Worm (Caenorhabditis elegans) whole organism, L1 larva: Measurements from ENCODE around the gene lea-1.
A peak's percentile ranks its signal among the peaks of the same experiment; 100 is the strongest.

Experiments
- C04F5.9 ChIP-seq: sonication (generic microtip); optimal IDR thresholded peaks from 2 replicates; lab custom pipeline; 2016; ENCODE audit warnings: missing genetic modification characterization, missing compliant biosample characterization
- Y116A8C.19 ChIP-seq: sonication (generic microtip); optimal IDR thresholded peaks from 2 replicates; lab custom pipeline; 2016; ENCODE audit warnings: missing compliant biosample characterization, missing genetic modification characterization, borderline replicate concordance
- ama-1 ChIP-seq: fragments of 150-350 bp; optimal IDR thresholded peaks from 2 replicates; lab custom pipeline; 2014
- blmp-1 ChIP-seq: fragments of 150-350 bp; optimal IDR thresholded peaks from 2 replicates; lab custom pipeline; 2014; ENCODE audit warnings: missing biosample characterization, missing genetic modification characterization
- ceh-8 ChIP-seq: fragments of 200-800 bp; sonication (Bioruptor generic); optimal IDR thresholded peaks from 2 replicates; lab custom pipeline; 2018; ENCODE audit warnings: mild to moderate bottlenecking, missing genetic modification characterization, moderate library complexity, missing compliant biosample characterization
- ceh-88 ChIP-seq: fragments of 200-800 bp; sonication (Bioruptor generic); IDR thresholded peaks from 2 replicates; pipeline ENCODE4 v1.3.6; 2022; ENCODE audit warnings: missing genetic modification characterization, missing compliant biosample characterization
- ceh-90 ChIP-seq: sonication (generic microtip); optimal IDR thresholded peaks from 2 replicates; lab custom pipeline; 2016; ENCODE audit warnings: missing genetic modification characterization, missing compliant biosample characterization
- dpl-1 ChIP-seq, 3 experiments: fragments of 150-350 bp in 2 of 3; sonication (generic microtip) in 1 of 3; optimal IDR thresholded peaks; 2 replicates each; lab custom pipeline; 2014 to 2017; ENCODE audit warnings: missing biosample characterization in 3 of 3, missing genetic modification characterization in 3 of 3, missing genetic modification reagents in 3 of 3
- efl-1 ChIP-seq, 4 experiments: fragments of 150-350 bp; optimal IDR thresholded peaks in 3 of 4; peaks in 1 of 4; 1 replicate in 1 of 4; 2 replicates in 3 of 4; lab custom pipeline; 2014; ENCODE audit warnings: missing biosample characterization in 2 of 4, missing genetic modification characterization in 2 of 4, missing genetic modification reagents in 2 of 4
- efl-3 ChIP-seq: fragments of 200-800 bp; sonication (Bioruptor generic); optimal IDR thresholded peaks from 2 replicates; lab custom pipeline; 2018; ENCODE audit warnings: mild to moderate bottlenecking, missing genetic modification characterization, missing compliant biosample characterization
- egl-13 ChIP-seq: sonication (generic microtip); optimal IDR thresholded peaks from 2 replicates; lab custom pipeline; 2016; ENCODE audit warnings: missing genotype, missing genetic modification reagents, missing genetic modification characterization, missing compliant biosample characterization
- elt-3 ChIP-seq, 6 experiments: fragments of 150-350 bp in 1 of 6; sonication (generic microtip); optimal IDR thresholded peaks; 2 replicates each; lab custom pipeline; 2017 to 2018; ENCODE audit warnings: missing biosample characterization in 6 of 6, missing genetic modification characterization in 6 of 6, inconsistent platforms in 1 of 6
- fkh-10 ChIP-seq: sonication (generic microtip); optimal IDR thresholded peaks from 2 replicates; lab custom pipeline; 2017; ENCODE audit warnings: missing biosample characterization, missing genetic modification reagents, missing genetic modification characterization
- fos-1 ChIP-seq: fragments of 150-350 bp; optimal IDR thresholded peaks from 2 replicates; lab custom pipeline; 2014; ENCODE audit warnings: missing biosample characterization, missing genetic modification characterization
- grh-1 ChIP-seq: fragments of 200-800 bp; sonication (Bioruptor generic); IDR thresholded peaks from 2 replicates; pipeline ENCODE4 v1.3.6; 2022; ENCODE audit warnings: missing genetic modification reagents, missing genetic modification characterization, missing compliant biosample characterization
- hlh-17 ChIP-seq: fragments of 200-800 bp; sonication (Bioruptor generic); optimal IDR thresholded peaks from 2 replicates; lab custom pipeline; 2018; ENCODE audit warnings: missing genetic modification characterization, mild to moderate bottlenecking, missing compliant biosample characterization, moderate library complexity, borderline replicate concordance
- irx-1 ChIP-seq: sonication (generic microtip); optimal IDR thresholded peaks from 2 replicates; lab custom pipeline; 2016; ENCODE audit warnings: missing genetic modification characterization, missing compliant biosample characterization
- lin-13 ChIP-seq: fragments of 150-350 bp; optimal IDR thresholded peaks from 2 replicates; lab custom pipeline; 2014; ENCODE audit warnings: missing biosample characterization, missing genetic modification reagents, missing genetic modification characterization
- lin-14 ChIP-seq: fragments of 200-800 bp; sonication (Bioruptor generic); optimal IDR thresholded peaks from 2 replicates; lab custom pipeline; 2018; ENCODE audit warnings: mild to moderate bottlenecking, missing genetic modification characterization, moderate library complexity, missing compliant biosample characterization
- lin-35 ChIP-seq, 2 experiments: fragments of 150-350 bp; optimal IDR thresholded peaks; 2 replicates each; lab custom pipeline; 2014; ENCODE audit warnings: missing biosample characterization in 2 of 2, missing genetic modification characterization in 2 of 2, missing genetic modification reagents in 2 of 2
- lsy-2 ChIP-seq, 2 experiments: fragments of 150-350 bp; optimal IDR thresholded peaks; 2 replicates each; lab custom pipeline; 2014; ENCODE audit warnings: missing biosample characterization in 2 of 2, missing genetic modification characterization in 2 of 2
- mep-1 ChIP-seq: fragments of 150-350 bp; optimal IDR thresholded peaks from 2 replicates; lab custom pipeline; 2014; ENCODE audit warnings: missing biosample characterization, missing genetic modification characterization
- nhr-20 ChIP-seq: sonication (generic microtip); optimal IDR thresholded peaks from 2 replicates; lab custom pipeline; 2016; ENCODE audit warnings: mild to moderate bottlenecking, missing genetic modification characterization, missing compliant biosample characterization
- nhr-76 ChIP-seq: sonication (generic microtip); optimal IDR thresholded peaks from 2 replicates; lab custom pipeline; 2017; ENCODE audit warnings: missing biosample characterization, missing genetic modification characterization
- nhr-84 ChIP-seq: sonication (generic microtip); optimal IDR thresholded peaks from 2 replicates; lab custom pipeline; 2017; ENCODE audit warnings: missing biosample characterization, missing genetic modification characterization
- nhr-85 ChIP-seq: sonication (generic microtip); peaks from one replicate; lab custom pipeline; 2016; ENCODE audit warnings: missing genetic modification characterization, inconsistent platforms, missing compliant biosample characterization
- nhr-90 ChIP-seq: sonication (generic microtip); optimal IDR thresholded peaks from 2 replicates; lab custom pipeline; 2016; ENCODE audit warnings: mild to moderate bottlenecking, missing genetic modification characterization, missing compliant biosample characterization; ENCODE audit not compliant: poor library complexity
- pax-3 ChIP-seq: fragments of 200-800 bp; sonication (Bioruptor generic); optimal IDR thresholded peaks from 2 replicates; lab custom pipeline; 2018; ENCODE audit warnings: mild to moderate bottlenecking, missing genetic modification characterization, moderate library complexity, missing compliant biosample characterization
- rnt-1 ChIP-seq: sonication (generic microtip); optimal IDR thresholded peaks from 2 replicates; lab custom pipeline; 2016; ENCODE audit warnings: mild to moderate bottlenecking, missing genetic modification characterization, moderate library complexity, missing compliant biosample characterization
- snu-23 ChIP-seq: sonication (generic microtip); optimal IDR thresholded peaks from 2 replicates; lab custom pipeline; 2016; ENCODE audit warnings: missing genetic modification characterization, missing compliant biosample characterization
- unc-30 ChIP-seq: sonication (generic microtip); optimal IDR thresholded peaks from 2 replicates; lab custom pipeline; 2017; ENCODE audit warnings: missing biosample characterization, missing genetic modification characterization
- unc-62 ChIP-seq: fragments of 150-350 bp; optimal IDR thresholded peaks from 2 replicates; lab custom pipeline; 2014; ENCODE audit warnings: missing biosample characterization, missing genetic modification reagents, missing genetic modification characterization
- unc-98 ChIP-seq: fragments of 200-800 bp; sonication (Bioruptor generic); IDR thresholded peaks from 2 replicates; pipeline ENCODE4 v1.3.6; 2022; ENCODE audit warnings: missing genetic modification characterization, missing compliant biosample characterization
- vab-15 ChIP-seq: sonication (generic microtip); optimal IDR thresholded peaks from 2 replicates; lab custom pipeline; 2017; ENCODE audit warnings: missing genotype, mild to moderate bottlenecking, missing genetic modification characterization, missing compliant biosample characterization
- xbp-1 ChIP-seq: sonication (generic microtip); optimal IDR thresholded peaks from 2 replicates; lab custom pipeline; 2016; ENCODE audit warnings: missing genetic modification characterization, missing compliant biosample characterization
- ztf-11 ChIP-seq, 2 experiments: sonication (generic microtip); optimal IDR thresholded peaks; 2 replicates each; lab custom pipeline; 2016 to 2017; ENCODE audit warnings: missing genetic modification characterization in 2 of 2, missing biosample characterization in 1 of 2, missing compliant biosample characterization in 1 of 2

lea-1 gene

ce11 chrV:10044735-10045134, 33.0 kb downstream of the lea-1 start:
- TF ChIP-seq irx-1 (tag; lab: Kevin White, UChicago) (no peak), grh-1 (GFP tag; lab: Robert Waterston, UW) (no peak), rnt-1 (tag; lab: Kevin White, UChicago) (no peak), nhr-85 (tag; lab: Kevin White, UChicago) (peak; percentile 16), ceh-90 (tag; lab: Kevin White, UChicago) (no peak), lsy-2 (tag; optimal IDR thresholded peaks at IDR 0.05; lab: Kevin White, UChicago) (no peak), lin-14 (GFP tag; lab: Kevin White, UChicago) (peak; percentile 9), egl-13 (tag; lab: Kevin White, UChicago) (no peak), pax-3 (no peak), mep-1 (tag; lab: Kevin White, UChicago) (peak; percentile 9)
- TF ChIP-seq, all 84 proteins: peak for 3

- TF ChIP-seq dpl-1 (GFP tag; optimal IDR thresholded peaks at IDR 0.05; lab: Kevin White, UChicago) (no peak), C04F5.9 (tag; lab: Kevin White, UChicago) (no peak), nhr-90 (tag; lab: Kevin White, UChicago) (no peak), Y116A8C.19 (tag; lab: Kevin White, UChicago) (no peak), mep-1 (tag; lab: Kevin White, UChicago) (peak; percentile 51), fos-1 (tag; lab: Kevin White, UChicago) (no peak), unc-62 (GFP tag; lab: Kevin White, UChicago) (no peak), elt-3 (tag; optimal IDR thresholded peaks at IDR 0.05; lab: Kevin White, UChicago) (peak in 1 of 6 experiments; percentile 37), snu-23 (GFP tag; lab: Kevin White, UChicago) (peak; percentile 1), ceh-88 (no peak), lin-14 (GFP tag; lab: Kevin White, UChicago) (peak; percentile 54), fkh-10 (no peak), nhr-85 (tag; lab: Kevin White, UChicago) (peak; percentile 76), efl-1 (optimal IDR thresholded peaks at IDR 0.05; lab: Kevin White, UChicago) (no peak), efl-1 (GFP tag; optimal IDR thresholded peaks at IDR 0.05 in 1 of 2; lab: Kevin White, UChicago) (peak in 1 of 2 experiments; percentile 72), nhr-20 (tag; lab: Kevin White, UChicago) (peak; percentile 10), blmp-1 (tag; lab: Kevin White, UChicago) (peak; percentile 79), ztf-11 (tag; optimal IDR thresholded peaks at IDR 0.05; lab: Kevin White, UChicago) (no peak), nhr-84 (tag; lab: Kevin White, UChicago) (no peak), lin-35 (GFP tag; optimal IDR thresholded peaks at IDR 0.05; lab: Kevin White, UChicago) (peak in 1 of 2 experiments; percentile 16), efl-3 (GFP tag; lab: Kevin White, UChicago) (no peak), lsy-2 (tag; optimal IDR thresholded peaks at IDR 0.05; lab: Kevin White, UChicago) (peak in 1 of 2 experiments; percentile 36), egl-13 (tag; lab: Kevin White, UChicago) (no peak), xbp-1 (peak; percentile 24), grh-1 (GFP tag; lab: Robert Waterston, UW) (no peak), vab-15 (tag; lab: Kevin White, UChicago) (no peak), nhr-76 (tag; lab: Kevin White, UChicago) (no peak), ama-1 (lab: Kevin White, UChicago) (no peak)
These were observed 34.8 kb downstream of the lea-1 start for ce11 chrV:10046503-10046902.

ce11 chrV:10047189-10047588, 35.5 kb downstream of the lea-1 start:
- TF ChIP-seq ceh-8 (GFP tag; lab: Kevin White, UChicago) (no peak), unc-98 (GFP tag; lab: Robert Waterston, UW) (no peak), unc-30 (tag; lab: Kevin White, UChicago) (no peak), lin-13 (GFP tag; lab: Kevin White, UChicago) (no peak), hlh-17 (GFP tag; lab: Kevin White, UChicago) (no peak)
- TF ChIP-seq, all 84 proteins: peak for 0
